Worm (Caenorhabditis elegans): ENCODE data around the gene B0001.2.

DNA sequence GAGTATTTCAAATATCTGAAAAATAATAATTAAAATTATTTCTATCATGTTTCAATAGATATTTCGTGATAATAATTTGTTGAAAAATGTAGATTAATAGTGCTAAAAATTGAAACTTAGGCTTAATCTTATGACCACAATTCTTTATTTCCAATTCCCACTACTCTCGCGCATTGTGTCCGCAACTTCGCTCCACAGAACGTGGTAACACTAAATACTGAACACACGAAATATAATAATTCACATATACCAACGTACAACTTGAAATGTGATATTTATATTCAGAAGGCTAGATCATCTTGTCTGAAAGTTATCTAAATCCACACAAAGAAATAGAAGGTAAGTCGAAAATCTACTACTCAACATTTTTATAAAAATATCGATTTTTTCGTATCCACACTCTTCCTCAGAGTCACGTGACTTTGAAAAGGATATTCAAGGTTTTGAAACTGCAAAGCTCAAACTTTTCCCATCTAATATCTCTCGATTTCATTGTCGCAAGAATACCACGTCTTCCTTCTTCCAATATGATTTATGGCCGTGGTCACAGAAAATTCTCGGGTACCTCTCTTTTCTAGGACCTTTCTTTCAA, 6.0 kb upstream of the B0001.2 start, which contains the start of gene eri-12:
- TF ChIP-seq ZK185.1 (tag; optimal IDR thresholded peaks at IDR 0.05; ENCODE audit: poor library complexity, severe bottlenecking) (no peak), unc-130 (GFP tag; optimal IDR thresholded peaks at IDR 0.05) (no peak), lin-35 (GFP tag; optimal IDR thresholded peaks at IDR 0.05) (no peak), unc-62 (GFP tag; optimal IDR thresholded peaks at IDR 0.05) (no peak), F49E8.2 (tag; optimal IDR thresholded peaks at IDR 0.05; ENCODE audit: insufficient read depth) (no peak), lir-1 (GFP tag; conservative IDR thresholded peaks at IDR 0.05) (no peak), nhr-90 (tag; optimal IDR thresholded peaks at IDR 0.05) (no peak), snpc-1.1 (tag; optimal IDR thresholded peaks at IDR 0.05; ENCODE audit: insufficient read depth) (no peak), madf-3 (GFP tag; IDR thresholded peaks at IDR 0.05) (no peak)

All from whole organism, young adult.